Worm (Caenorhabditis elegans) whole organism, late embryonic: ENCODE measurements around the gene C10C6.7.

ENCODE experiments used
- C38D4.7 ChIP-seq: fragments of 200-800 bp; sonication (Bioruptor generic); optimal IDR thresholded peaks from 2 replicates; lab custom pipeline; 2018; ENCODE audit warnings: mild to moderate bottlenecking, missing genetic modification characterization, moderate library complexity, missing compliant biosample characterization
- F13H6.1 ChIP-seq: sonication (generic microtip); optimal IDR thresholded peaks from 2 replicates; lab custom pipeline; 2016; ENCODE audit warnings: missing genetic modification characterization, missing compliant biosample characterization
- K02D7.2 ChIP-seq: sonication (generic microtip); optimal IDR thresholded peaks from 2 replicates; lab custom pipeline; 2017; ENCODE audit warnings: mild to moderate bottlenecking, missing genetic modification characterization, missing compliant biosample characterization
- K09A11.1 ChIP-seq: sonication (generic microtip); optimal IDR thresholded peaks from 2 replicates; lab custom pipeline; 2017; ENCODE audit warnings: antibody characterized with exemption, mild to moderate bottlenecking, missing genetic modification characterization, missing compliant biosample characterization; ENCODE audit not compliant: insufficient read depth
- T23F11.4 ChIP-seq: fragments of 200-800 bp; sonication (Bioruptor generic); optimal IDR thresholded peaks from 2 replicates; lab custom pipeline; 2018; ENCODE audit warnings: mild to moderate bottlenecking, missing genetic modification characterization, missing compliant biosample characterization
- ahr-1 ChIP-seq: sonication (generic microtip); optimal IDR thresholded peaks from 2 replicates; lab custom pipeline; 2016; ENCODE audit warnings: missing genetic modification characterization, missing compliant biosample characterization
- ama-1 ChIP-seq: fragments of 150-350 bp; optimal IDR thresholded peaks from 2 replicates; lab custom pipeline; 2014
- ceh-14 ChIP-seq: sonication (generic microtip); optimal IDR thresholded peaks from 2 replicates; lab custom pipeline; 2016; ENCODE audit warnings: missing genotype, missing genetic modification characterization, missing compliant biosample characterization
- ceh-18 ChIP-seq: sonication (generic microtip); optimal IDR thresholded peaks from 2 replicates; lab custom pipeline; 2016; ENCODE audit warnings: missing genetic modification characterization, missing compliant biosample characterization
- ceh-19 ChIP-seq: fragments of 200-800 bp; sonication (Bioruptor generic); optimal IDR thresholded peaks from 2 replicates; lab custom pipeline; 2018; ENCODE audit warnings: mild to moderate bottlenecking, missing genetic modification characterization, missing compliant biosample characterization
- ceh-22 ChIP-seq: sonication (generic microtip); optimal IDR thresholded peaks from 2 replicates; lab custom pipeline; 2017; ENCODE audit warnings: missing biosample characterization, missing genetic modification characterization
- ceh-30 ChIP-seq: fragments of 150-350 bp; optimal IDR thresholded peaks from 2 replicates; lab custom pipeline; 2014; ENCODE audit warnings: missing biosample characterization, missing genetic modification characterization
- ceh-31 ChIP-seq: sonication (generic microtip); optimal IDR thresholded peaks from 2 replicates; lab custom pipeline; 2016; ENCODE audit warnings: missing genetic modification characterization, missing compliant biosample characterization
- ceh-45 ChIP-seq: fragments of 200-800 bp; sonication (Bioruptor generic); IDR thresholded peaks from 2 replicates; pipeline ENCODE4 v1.3.6; 2022; ENCODE audit warnings: missing genetic modification reagents, missing genetic modification characterization, missing compliant biosample characterization
- ceh-48 ChIP-seq: sonication (generic microtip); optimal IDR thresholded peaks from 2 replicates; lab custom pipeline; 2016; ENCODE audit warnings: missing genetic modification characterization, inconsistent platforms, missing compliant biosample characterization
- ceh-6 ChIP-seq: fragments of 200-800 bp; sonication (Bioruptor generic); optimal IDR thresholded peaks from 2 replicates; lab custom pipeline; 2018; ENCODE audit warnings: mild to moderate bottlenecking, missing genetic modification characterization, missing compliant biosample characterization
- ceh-9 ChIP-seq: sonication (generic microtip); optimal IDR thresholded peaks from 2 replicates; lab custom pipeline; 2016; ENCODE audit warnings: mild to moderate bottlenecking, missing genetic modification characterization, inconsistent platforms, missing compliant biosample characterization
- che-1 ChIP-seq: sonication (generic microtip); optimal IDR thresholded peaks from 2 replicates; lab custom pipeline; 2016; ENCODE audit warnings: mild to moderate bottlenecking, missing genetic modification characterization, missing compliant biosample characterization
- dmd-4 ChIP-seq: sonication (generic microtip); optimal IDR thresholded peaks from 2 replicates; lab custom pipeline; 2016; ENCODE audit warnings: borderline replicate concordance, missing genetic modification characterization, missing compliant biosample characterization
- elt-2 ChIP-seq: sonication (generic microtip); optimal IDR thresholded peaks from 2 replicates; lab custom pipeline; 2016; ENCODE audit warnings: missing genetic modification reagents, missing genetic modification characterization, missing compliant biosample characterization
- elt-4 ChIP-seq: sonication (generic microtip); optimal IDR thresholded peaks from 2 replicates; lab custom pipeline; 2016; ENCODE audit warnings: missing genetic modification characterization, missing compliant biosample characterization
- eyg-1 ChIP-seq: sonication (generic microtip); optimal IDR thresholded peaks from 2 replicates; lab custom pipeline; 2016; ENCODE audit warnings: missing genotype, missing genetic modification characterization, missing compliant biosample characterization
- fkh-10 ChIP-seq: fragments of 150-350 bp; optimal IDR thresholded peaks from 2 replicates; lab custom pipeline; 2014; ENCODE audit warnings: missing biosample characterization, missing genetic modification reagents, missing genetic modification characterization
- fkh-6 ChIP-seq: sonication (generic microtip); optimal IDR thresholded peaks from 2 replicates; lab custom pipeline; 2016; ENCODE audit warnings: missing genetic modification characterization, missing compliant biosample characterization
- gmeb-2 ChIP-seq: sonication (generic microtip); optimal IDR thresholded peaks from 2 replicates; lab custom pipeline; 2016; ENCODE audit warnings: missing genetic modification characterization, inconsistent platforms, missing compliant biosample characterization
- hlh-15 ChIP-seq: sonication (generic microtip); optimal IDR thresholded peaks from 2 replicates; lab custom pipeline; 2016; ENCODE audit warnings: missing genetic modification characterization, missing compliant biosample characterization
- hlh-6 ChIP-seq: sonication (generic microtip); optimal IDR thresholded peaks from 2 replicates; lab custom pipeline; 2016; ENCODE audit warnings: missing genotype, missing genetic modification characterization, missing compliant biosample characterization
- hlh-8 ChIP-seq: sonication (generic microtip); optimal IDR thresholded peaks from 2 replicates; lab custom pipeline; 2016; ENCODE audit warnings: missing genotype, missing genetic modification characterization, missing compliant biosample characterization
- lim-6 ChIP-seq: sonication (generic microtip); optimal IDR thresholded peaks from 2 replicates; lab custom pipeline; 2016; ENCODE audit warnings: missing genetic modification characterization, missing compliant biosample characterization
- lin-11 ChIP-seq: fragments of 200-800 bp; sonication (Bioruptor generic); optimal IDR thresholded peaks from 2 replicates; lab custom pipeline; 2018; ENCODE audit warnings: mild to moderate bottlenecking, missing genetic modification characterization, missing compliant biosample characterization
- madf-2 ChIP-seq: sonication (generic microtip); optimal IDR thresholded peaks from 2 replicates; lab custom pipeline; 2017; ENCODE audit warnings: missing genetic modification characterization, missing compliant biosample characterization
- mec-3 ChIP-seq: sonication (generic microtip); optimal IDR thresholded peaks from 2 replicates; lab custom pipeline; 2016; ENCODE audit warnings: borderline replicate concordance, missing genetic modification characterization, missing compliant biosample characterization
- nfya-1 ChIP-seq: sonication (generic microtip); optimal IDR thresholded peaks from 2 replicates; lab custom pipeline; 2017; ENCODE audit warnings: missing genetic modification characterization, mild to moderate bottlenecking, missing compliant biosample characterization, antibody characterized with exemption, moderate library complexity
- nhr-11 ChIP-seq: fragments of 150-350 bp; optimal IDR thresholded peaks from 2 replicates; lab custom pipeline; 2014; ENCODE audit warnings: missing biosample characterization, missing genetic modification characterization
- nhr-232 ChIP-seq: sonication (generic microtip); optimal IDR thresholded peaks from 2 replicates; lab custom pipeline; 2016; ENCODE audit warnings: missing genetic modification characterization, missing compliant biosample characterization
- odd-2 ChIP-seq: sonication (generic microtip); optimal IDR thresholded peaks from 2 replicates; lab custom pipeline; 2017; ENCODE audit warnings: antibody characterized with exemption, mild to moderate bottlenecking, missing genetic modification characterization, missing compliant biosample characterization
- pat-9 ChIP-seq: fragments of 200-800 bp; sonication (Bioruptor generic); optimal IDR thresholded peaks from 2 replicates; lab custom pipeline; 2018; ENCODE audit warnings: mild to moderate bottlenecking, missing genetic modification characterization, moderate library complexity, missing compliant biosample characterization
- pha-2 ChIP-seq: sonication (generic microtip); optimal IDR thresholded peaks from 2 replicates; lab custom pipeline; 2017; ENCODE audit warnings: mild to moderate bottlenecking, missing genetic modification characterization, missing compliant biosample characterization
- pha-4 ChIP-seq: fragments of 150-350 bp; optimal IDR thresholded peaks from 2 replicates; lab custom pipeline; 2018; ENCODE audit warnings: missing biosample characterization, missing genetic modification reagents, missing genetic modification characterization
- pros-1 ChIP-seq: fragments of 150-350 bp; optimal IDR thresholded peaks from 2 replicates; lab custom pipeline; 2014; ENCODE audit warnings: missing biosample characterization, missing genetic modification reagents, missing genetic modification characterization
- ref-2 ChIP-seq: sonication (generic microtip); optimal IDR thresholded peaks from 2 replicates; lab custom pipeline; 2016; ENCODE audit warnings: missing genetic modification characterization, missing compliant biosample characterization
- sdc-2 ChIP-seq: sonication (generic microtip); optimal IDR thresholded peaks from 2 replicates; lab custom pipeline; 2016; ENCODE audit warnings: missing genotype, missing genetic modification characterization, missing compliant biosample characterization
- sox-2 ChIP-seq: fragments of 200-800 bp; sonication (Bioruptor generic); IDR thresholded peaks from 2 replicates; pipeline ENCODE4 v1.3.6; 2022; ENCODE audit warnings: missing genetic modification reagents, missing genetic modification characterization, missing compliant biosample characterization
- syd-9 ChIP-seq: sonication (generic microtip); optimal IDR thresholded peaks from 2 replicates; lab custom pipeline; 2016; ENCODE audit warnings: mild to moderate bottlenecking, missing genetic modification characterization, moderate library complexity, missing compliant biosample characterization
- tbx-2 ChIP-seq: sonication (generic microtip); optimal IDR thresholded peaks from 2 replicates; lab custom pipeline; 2016; ENCODE audit warnings: missing genetic modification characterization, missing compliant biosample characterization
- tbx-7 ChIP-seq: sonication (generic microtip); optimal IDR thresholded peaks from 2 replicates; lab custom pipeline; 2016; ENCODE audit warnings: missing genotype, missing genetic modification characterization, missing compliant biosample characterization
- ttx-3 ChIP-seq: sonication (generic microtip); optimal IDR thresholded peaks from 2 replicates; lab custom pipeline; 2016; ENCODE audit warnings: missing genetic modification reagents, missing genetic modification characterization, missing compliant biosample characterization
- unc-3 ChIP-seq, 2 experiments: fragments of 200-800 bp in 1 of 2; sonication (Bioruptor generic) in 1 of 2; sonication (generic microtip) in 1 of 2; conservative IDR thresholded peaks in 1 of 2; optimal IDR thresholded peaks in 1 of 2; 2 replicates each; pipeline versions ENCODE4 v1.3.6 to Lab custom; 2016 to 2022; ENCODE audit warnings: missing compliant biosample characterization in 2 of 2, missing genetic modification characterization in 2 of 2, missing genetic modification reagents in 1 of 2
- unc-42 ChIP-seq: sonication (generic microtip); optimal IDR thresholded peaks from 2 replicates; lab custom pipeline; 2016; ENCODE audit warnings: missing genotype, missing genetic modification characterization, missing compliant biosample characterization
- unc-55 ChIP-seq: sonication (generic microtip); optimal IDR thresholded peaks from 2 replicates; lab custom pipeline; 2017; ENCODE audit warnings: missing biosample characterization, missing genetic modification reagents, missing genetic modification characterization
- ztf-16 ChIP-seq: sonication (generic microtip); optimal IDR thresholded peaks from 2 replicates; lab custom pipeline; 2017; ENCODE audit warnings: missing genetic modification characterization, missing compliant biosample characterization

Gene C10C6.7

DNA sequence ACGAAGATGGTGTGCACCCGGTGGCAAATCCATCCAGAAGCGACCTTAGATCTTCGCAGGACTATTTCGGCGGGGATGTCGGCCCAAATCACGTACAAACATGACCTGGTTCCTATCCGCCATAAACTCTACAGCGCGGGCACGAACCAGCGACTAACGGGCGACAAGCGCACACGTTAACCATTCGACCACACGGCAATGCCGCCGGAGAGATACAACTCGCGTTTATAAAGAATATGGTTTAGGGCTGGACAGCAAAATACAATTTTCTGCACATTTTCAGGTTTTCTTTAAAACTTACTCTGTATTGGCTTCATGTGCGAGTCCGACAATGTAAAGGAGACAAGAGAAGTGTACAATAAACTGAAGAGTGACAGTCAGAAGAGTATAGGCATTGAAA, 6.8 kb upstream of the C10C6.7 start (continued):
- TF ChIP-seq lim-6 (tag; lab: Kevin White, UChicago) (peak; percentile 69), nhr-11 (tag; lab: Kevin White, UChicago) (no peak), ceh-18 (tag; lab: Kevin White, UChicago) (peak; percentile 88), syd-9 (tag; lab: Kevin White, UChicago) (peak; percentile 93), odd-2 (peak; percentile 38), pha-4 (tag; lab: Kevin White, UChicago) (no peak), fkh-6 (tag; lab: Kevin White, UChicago) (peak; percentile 93), ceh-14 (peak; percentile 88), madf-2 (tag; lab: Kevin White, UChicago) (peak; percentile 89), ama-1 (peak; percentile 20), tbx-2 (tag; lab: Kevin White, UChicago) (peak; percentile 86), nfya-1 (tag; lab: Kevin White, UChicago) (peak; percentile 62), hlh-15 (peak; percentile 95), gmeb-2 (tag; lab: Kevin White, UChicago) (peak; percentile 92), K02D7.2 (tag; lab: Kevin White, UChicago) (peak; percentile 97), ttx-3 (tag; lab: Kevin White, UChicago) (peak; percentile 94), pha-2 (tag; lab: Kevin White, UChicago) (peak; percentile 91), ceh-45 (GFP tag; lab: Robert Waterston, UW) (peak; percentile 91), pros-1 (peak; percentile 42), ceh-30 (peak; percentile 77), ref-2 (peak; percentile 87), ztf-16 (tag; lab: Kevin White, UChicago) (peak; percentile 97), ceh-22 (no peak), ceh-48 (tag; lab: Kevin White, UChicago) (peak; percentile 87), ceh-19 (GFP tag; lab: Kevin White, UChicago) (peak; percentile 95), K09A11.1 (tag; lab: Kevin White, UChicago) (peak; percentile 55), fkh-10 (GFP tag; lab: Kevin White, UChicago) (peak; percentile 75), dmd-4 (tag; lab: Kevin White, UChicago) (peak; percentile 93), hlh-6 (peak; percentile 94), pat-9 (tag; lab: Kevin White, UChicago) (peak; percentile 96), sdc-2 (tag; lab: Kevin White, UChicago) (peak; percentile 84), unc-55 (no peak), eyg-1 (tag; lab: Kevin White, UChicago) (peak; percentile 87), ahr-1 (tag; lab: Kevin White, UChicago) (peak; percentile 89), lin-11 (tag; lab: Kevin White, UChicago) (peak; percentile 88), tbx-7 (tag; lab: Kevin White, UChicago) (peak; percentile 25), elt-2 (tag; lab: Kevin White, UChicago) (peak; percentile 96), ceh-31 (tag; lab: Kevin White, UChicago) (peak; percentile 80), nhr-232 (tag; lab: Kevin White, UChicago) (peak; percentile 95), elt-4 (tag; lab: Kevin White, UChicago) (peak; percentile 95), F13H6.1 (tag; lab: Kevin White, UChicago) (peak; percentile 92), C38D4.7 (GFP tag; lab: Kevin White, UChicago) (peak; percentile 92), che-1 (tag; lab: Kevin White, UChicago) (peak; percentile 94), ceh-6 (peak; percentile 93), mec-3 (tag; lab: Kevin White, UChicago) (peak; percentile 70), ceh-9 (tag; lab: Kevin White, UChicago) (peak; percentile 86), hlh-8 (tag; lab: Kevin White, UChicago) (peak; percentile 81), sox-2 (peak; percentile 93), unc-3 (GFP tag; conservative IDR thresholded peaks at IDR 0.05; lab: Robert Waterston, UW) (peak; percentile 93), unc-3 (tag; optimal IDR thresholded peaks at IDR 0.05; lab: Kevin White, UChicago) (peak; percentile 88), unc-42 (tag; lab: Kevin White, UChicago) (peak; percentile 19), T23F11.4 (GFP tag; lab: Kevin White, UChicago) (peak; percentile 97)
